Fruit fly (Drosophila melanogaster) whole organism, prepupa: Measurements from ENCODE around the gene CG11698.
A peak's percentile ranks its signal among the peaks of the same experiment; 100 is the strongest.

Experiments
- CG10631 ChIP-seq: fragments of 200-800 bp; sonication (Bioruptor generic); optimal IDR thresholded peaks from 2 replicates; lab custom pipeline; 2016; ENCODE audit warnings: missing biosample characterization, missing genetic modification characterization
- CG10669 ChIP-seq: fragments of 200-800 bp; sonication (Bioruptor generic); optimal IDR thresholded peaks from 3 replicates; lab custom pipeline; 2018; ENCODE audit warnings: missing biosample characterization, mild to moderate bottlenecking, missing genetic modification characterization, moderate library complexity
- CG11294 ChIP-seq: fragments of 200-800 bp; sonication (Bioruptor generic); IDR thresholded peaks from 2 replicates; pipeline ENCODE4 v1.3.6; 2022; ENCODE audit warnings: missing biosample characterization, missing genetic modification characterization
- CG11762 ChIP-seq: fragments of 200-800 bp; sonication (Bioruptor generic); optimal IDR thresholded peaks from 3 replicates; lab custom pipeline; 2016; ENCODE audit warnings: missing biosample characterization, missing genetic modification characterization; ENCODE audit not compliant: insufficient read depth
- CG11902 ChIP-seq: fragments of 200-800 bp; sonication (Bioruptor generic); optimal IDR thresholded peaks from 3 replicates; lab custom pipeline; 2016; ENCODE audit warnings: missing biosample characterization, missing genetic modification characterization
- CG1621 ChIP-seq: fragments of 200-800 bp; sonication (Bioruptor generic); optimal IDR thresholded peaks from 3 replicates; lab custom pipeline; 2018; ENCODE audit warnings: missing biosample characterization, mild to moderate bottlenecking, missing genetic modification characterization
- CG16779 ChIP-seq: fragments of 200-800 bp; sonication (Bioruptor generic); optimal IDR thresholded peaks from 3 replicates; lab custom pipeline; 2017; ENCODE audit warnings: missing biosample characterization, mild to moderate bottlenecking, missing genetic modification characterization
- CG3032 ChIP-seq: fragments of 200-800 bp; optimal IDR thresholded peaks from 2 replicates; lab custom pipeline; 2019; ENCODE audit warnings: missing biosample characterization, mild to moderate bottlenecking, missing genetic modification characterization, moderate library complexity
- CG31627 ChIP-seq: fragments of 200-800 bp; sonication (Bioruptor generic); optimal IDR thresholded peaks from 3 replicates; lab custom pipeline; 2016; ENCODE audit warnings: missing biosample characterization, missing genetic modification characterization
- CG32006 ChIP-seq: fragments of 200-800 bp; sonication (Bioruptor generic); optimal IDR thresholded peaks from 3 replicates; lab custom pipeline; 2017; ENCODE audit warnings: missing biosample characterization, mild to moderate bottlenecking, missing genetic modification characterization
- CG4318 ChIP-seq: fragments of 200-800 bp; sonication (Bioruptor generic); optimal IDR thresholded peaks from 3 replicates; lab custom pipeline; 2017; ENCODE audit warnings: missing biosample characterization, mild to moderate bottlenecking, missing genetic modification characterization
- CG6163 ChIP-seq: fragments of 200-800 bp; sonication (Bioruptor generic); IDR thresholded peaks from 3 replicates; pipeline ENCODE4 v1.3.6; 2022; ENCODE audit warnings: missing biosample characterization, missing genetic modification characterization
- CG6276 ChIP-seq: fragments of 200-800 bp; sonication (Bioruptor generic); optimal IDR thresholded peaks from 2 replicates; lab custom pipeline; 2017; ENCODE audit warnings: missing biosample characterization, mild to moderate bottlenecking, missing genetic modification characterization
- CG6808 ChIP-seq: fragments of 200-800 bp; sonication (Bioruptor generic); optimal IDR thresholded peaks from 3 replicates; lab custom pipeline; 2017; ENCODE audit warnings: missing biosample characterization, missing genetic modification characterization, mild to moderate bottlenecking, moderate library complexity, missing genetic modification reagents
- CG7368 ChIP-seq: fragments of 200-800 bp; sonication (Bioruptor generic); optimal IDR thresholded peaks from 3 replicates; lab custom pipeline; 2016; ENCODE audit warnings: missing biosample characterization, missing genetic modification characterization
- CG8119 ChIP-seq: fragments of 200-800 bp; sonication (Bioruptor generic); IDR thresholded peaks from 3 replicates; pipeline ENCODE4 v1.3.6; 2022; ENCODE audit warnings: missing biosample characterization, missing genetic modification characterization
- CG8319 ChIP-seq: fragments of 200-800 bp; sonication (Bioruptor generic); optimal IDR thresholded peaks from 3 replicates; lab custom pipeline; 2016; ENCODE audit warnings: missing biosample characterization, missing genetic modification characterization
- Eip75B ChIP-seq: fragments of 200-800 bp; sonication (Bioruptor generic); optimal IDR thresholded peaks from 3 replicates; lab custom pipeline; 2016; ENCODE audit warnings: missing biosample characterization, missing genetic modification characterization
- Eip78C ChIP-seq: fragments of 200-800 bp; sonication (Bioruptor generic); peaks from one replicate; lab custom pipeline; 2016; ENCODE audit warnings: missing biosample characterization, missing genetic modification characterization
- Eip93F ChIP-seq: fragments of 200-800 bp; sonication (Bioruptor generic); optimal IDR thresholded peaks from 2 replicates; lab custom pipeline; 2016; ENCODE audit warnings: missing biosample characterization, mild to moderate bottlenecking, missing genetic modification characterization
- Ets21C ChIP-seq: fragments of 200-800 bp; sonication (Bioruptor generic); optimal IDR thresholded peaks from 3 replicates; lab custom pipeline; 2016; ENCODE audit warnings: missing biosample characterization, missing genetic modification characterization
- Ets96B ChIP-seq: fragments of 200-800 bp; optimal IDR thresholded peaks from 2 replicates; lab custom pipeline; 2019; ENCODE audit warnings: missing biosample characterization, mild to moderate bottlenecking, missing genetic modification characterization, moderate library complexity
- Hr38 ChIP-seq: sonication (Bioruptor generic); optimal IDR thresholded peaks from 2 replicates; lab custom pipeline; 2016; ENCODE audit warnings: missing biosample characterization, missing genetic modification characterization
- Hr39 ChIP-seq: fragments of 200-800 bp; sonication (Bioruptor generic); optimal IDR thresholded peaks from 2 replicates; lab custom pipeline; 2016; ENCODE audit warnings: missing biosample characterization, missing genetic modification characterization
- Lpt ChIP-seq: fragments of 200-800 bp; sonication (Bioruptor generic); optimal IDR thresholded peaks from 3 replicates; lab custom pipeline; 2016; ENCODE audit warnings: missing biosample characterization, missing genetic modification characterization
- OdsH ChIP-seq: fragments of 200-800 bp; sonication (Bioruptor generic); optimal IDR thresholded peaks from 3 replicates; lab custom pipeline; 2016; ENCODE audit warnings: missing biosample characterization, missing genetic modification characterization
- Smox ChIP-seq: fragments of 200-800 bp; sonication (Bioruptor generic); optimal IDR thresholded peaks from 3 replicates; lab custom pipeline; 2016; ENCODE audit warnings: missing biosample characterization, missing genetic modification characterization
- Sox102F ChIP-seq: fragments of 200-800 bp; sonication (Bioruptor generic); optimal IDR thresholded peaks from 2 replicates; lab custom pipeline; 2016; ENCODE audit warnings: missing biosample characterization, mild to moderate bottlenecking, missing genetic modification characterization
- Sox14 ChIP-seq: fragments of 200-800 bp; sonication (Bioruptor generic); optimal IDR thresholded peaks from 3 replicates; lab custom pipeline; 2016; ENCODE audit warnings: missing biosample characterization, missing genetic modification characterization
- achi ChIP-seq: fragments of 200-800 bp; sonication (Bioruptor generic); optimal IDR thresholded peaks from 3 replicates; lab custom pipeline; 2016; ENCODE audit warnings: missing biosample characterization, missing genetic modification characterization
- cyc ChIP-seq: fragments of 200-800 bp; sonication (Bioruptor generic); optimal IDR thresholded peaks from 3 replicates; lab custom pipeline; 2016; ENCODE audit warnings: missing biosample characterization, missing genetic modification characterization
- dac ChIP-seq: fragments of 200-800 bp; sonication (Bioruptor generic); optimal IDR thresholded peaks from 2 replicates; lab custom pipeline; 2017; ENCODE audit warnings: missing biosample characterization, mild to moderate bottlenecking, missing genetic modification characterization
- dsx ChIP-seq: fragments of 200-800 bp; optimal IDR thresholded peaks from 3 replicates; lab custom pipeline; 2019; ENCODE audit warnings: missing biosample characterization, mild to moderate bottlenecking, missing genetic modification characterization, moderate library complexity; ENCODE audit not compliant: poor library complexity, severe bottlenecking
- fd59A ChIP-seq: fragments of 200-800 bp; sonication (Bioruptor generic); optimal IDR thresholded peaks from 2 replicates; lab custom pipeline; 2017; ENCODE audit warnings: missing biosample characterization, mild to moderate bottlenecking, missing genetic modification characterization, missing genetic modification reagents
- fkh ChIP-seq: fragments of 200-800 bp; sonication (Bioruptor generic); optimal IDR thresholded peaks from 3 replicates; lab custom pipeline; 2017; ENCODE audit warnings: missing biosample characterization, mild to moderate bottlenecking, missing genetic modification characterization, moderate library complexity
- lz ChIP-seq: fragments of 200-800 bp; sonication (Bioruptor generic); optimal IDR thresholded peaks from 3 replicates; lab custom pipeline; 2016; ENCODE audit warnings: missing biosample characterization, missing genetic modification characterization
- net ChIP-seq: fragments of 200-800 bp; sonication (Bioruptor generic); optimal IDR thresholded peaks from 3 replicates; lab custom pipeline; 2016; ENCODE audit warnings: missing biosample characterization, missing genetic modification characterization
- pdm3 ChIP-seq: fragments of 200-800 bp; sonication (Bioruptor generic); optimal IDR thresholded peaks from 3 replicates; lab custom pipeline; 2016; ENCODE audit warnings: missing biosample characterization, missing genetic modification characterization
- salr ChIP-seq, 2 experiments: fragments of 200-800 bp; sonication (Bioruptor generic); optimal IDR thresholded peaks; 3 replicates each; lab custom pipeline; 2016 to 2018; ENCODE audit warnings: missing biosample characterization in 2 of 2, missing genetic modification characterization in 2 of 2, mild to moderate bottlenecking in 1 of 2
- ss ChIP-seq, 2 experiments: fragments of 200-800 bp; sonication (Bioruptor generic); optimal IDR thresholded peaks; 2 replicates in 1 of 2; 3 replicates in 1 of 2; lab custom pipeline; 2017 to 2018; ENCODE audit warnings: mild to moderate bottlenecking in 2 of 2, missing biosample characterization in 2 of 2, missing genetic modification characterization in 2 of 2, moderate library complexity in 1 of 2
- svp ChIP-seq: fragments of 200-800 bp; sonication (Bioruptor generic); peaks from one replicate; lab custom pipeline; 2016; ENCODE audit warnings: missing biosample characterization, missing genetic modification characterization
- topi ChIP-seq: fragments of 200-800 bp; sonication (Bioruptor generic); optimal IDR thresholded peaks from 3 replicates; lab custom pipeline; 2016; ENCODE audit warnings: missing biosample characterization, missing genetic modification characterization

The CG11698 gene

dm6 chr3R:8326884-8327283 lies 14.9 kb downstream of the CG11698 start:
- TF ChIP-seq OdsH (GFP tag; lab: Kevin White, UChicago) (no peak), fkh (GFP tag; lab: Kevin White, UChicago) (peak; percentile 33)

dm6 chr3R:8327967-8328789 lies 16.2 kb downstream of the CG11698 start:
- TF ChIP-seq dac (GFP tag; lab: Kevin White, UChicago) (no peak), CG11902 (GFP tag; lab: Kevin White, UChicago) (no peak), Lpt (no peak), CG11762 (no peak), Ets96B (tag; lab: Kevin White, UChicago) (no peak), svp (peak; percentile 62), CG6808 (GFP tag; lab: Kevin White, UChicago) (no peak), CG3032 (tag; lab: Kevin White, UChicago) (no peak), CG6276 (GFP tag; lab: Kevin White, UChicago) (no peak), Eip75B (GFP tag; lab: Kevin White, UChicago) (no peak), achi (no peak), CG11294 (GFP tag; lab: Robert Waterston, UW) (no peak), topi (GFP tag; lab: Kevin White, UChicago) (no peak), dsx (peak; percentile 93), fd59A (GFP tag; lab: Kevin White, UChicago) (no peak), CG32006 (no peak), ss (GFP tag; optimal IDR thresholded peaks at IDR 0.05; lab: Kevin White, UChicago) (no peak), CG10669 (GFP tag; lab: Kevin White, UChicago) (no peak)

dm6 chr3R:8329628-8330027 lies 17.6 kb downstream of the CG11698 start:
- TF ChIP-seq Eip78C (GFP tag; lab: Kevin White, UChicago) (no peak), Hr39 (GFP tag; lab: Kevin White, UChicago) (no peak), fkh (GFP tag; lab: Kevin White, UChicago) (no peak), svp (peak; percentile 99), pdm3 (GFP tag; lab: Kevin White, UChicago) (no peak), Ets21C (no peak), CG32006 (no peak), CG31627 (no peak), salr (GFP tag; optimal IDR thresholded peaks at IDR 0.05; lab: Kevin White, UChicago) (no peak), net (no peak), CG16779 (tag; lab: Kevin White, UChicago) (no peak), CG10669 (GFP tag; lab: Kevin White, UChicago) (no peak), Smox (GFP tag; lab: Kevin White, UChicago) (no peak), dsx (peak; percentile 54)

- peak; percentile 87 for TF ChIP-seq Sox102F (GFP tag; lab: Kevin White, UChicago)
- TF ChIP-seq Ets96B (tag; lab: Kevin White, UChicago), result peak; percentile 96
- peak; percentile 76 for TF ChIP-seq CG1621 (tag; lab: Kevin White, UChicago)
- peak; percentile 93 for TF ChIP-seq Sox14 (GFP tag; lab: Kevin White, UChicago)
- peak; percentile 95 for TF ChIP-seq dsx
- TF ChIP-seq Eip93F (GFP tag; lab: Kevin White, UChicago), result peak; percentile 24
- TF ChIP-seq lz (GFP tag; lab: Kevin White, UChicago), result peak; percentile 95
- TF ChIP-seq CG31627, result peak; percentile 90
- TF ChIP-seq Hr39 (GFP tag; lab: Kevin White, UChicago), result peak; percentile 84
- peak; percentile 93 for TF ChIP-seq cyc (GFP tag; lab: Kevin White, UChicago)
- peak; percentile 88 for TF ChIP-seq CG6163 (GFP tag; lab: Robert Waterston, UW)
- peak; percentile 97 for TF ChIP-seq CG10631 (GFP tag; lab: Kevin White, UChicago)
- peak; percentile 87 for TF ChIP-seq CG11294 (GFP tag; lab: Robert Waterston, UW)
- peak; percentile 98 for TF ChIP-seq OdsH (GFP tag; lab: Kevin White, UChicago)
- TF ChIP-seq CG6276 (GFP tag; lab: Kevin White, UChicago), result peak; percentile 97
- peak; percentile 97 for TF ChIP-seq CG8119 (GFP tag; lab: Robert Waterston, UW)
- peak; percentile 95 for TF ChIP-seq dac (GFP tag; lab: Kevin White, UChicago)
- TF ChIP-seq Lpt, result peak; percentile 96
- TF ChIP-seq CG8319 (GFP tag; lab: Kevin White, UChicago), result peak; percentile 93
- TF ChIP-seq Hr38 (GFP tag; lab: Kevin White, UChicago), result no peak
- TF ChIP-seq CG4318 (GFP tag; lab: Kevin White, UChicago), result peak; percentile 98
- peak; percentile 93 for TF ChIP-seq CG7368 (GFP tag; lab: Kevin White, UChicago)
- peak; percentile 95 for TF ChIP-seq net
- peak; percentile 94 for TF ChIP-seq topi (GFP tag; lab: Kevin White, UChicago)
- TF ChIP-seq Eip75B (GFP tag; lab: Kevin White, UChicago), result peak; percentile 90
Observed at dm6 chr3R:8333768-8334470, 21.9 kb downstream of the CG11698 start, which contains the start of gene Poxm. Gene Poxm (minus strand): TSS chr3R:8333792.
